Fruit fly (Drosophila melanogaster) whole organism, embryonic: ENCODE data around the gene CG43064.

Experiments used
- Atf3 ChIP-seq: fragments of 200-800 bp; sonication (Bioruptor generic); optimal IDR thresholded peaks from 3 replicates; lab custom pipeline; 2016; ENCODE audit warnings: missing biosample characterization, missing genetic modification characterization
- Atf6 ChIP-seq: fragments of 200-800 bp; sonication (Bioruptor generic); IDR thresholded peaks from 2 replicates; pipeline ENCODE4 v1.3.6; 2022; ENCODE audit warnings: missing biosample characterization, missing genetic modification characterization
- Bteb2 ChIP-seq: fragments of 200-800 bp; sonication (Bioruptor generic); optimal IDR thresholded peaks from 2 replicates; lab custom pipeline; 2016; ENCODE audit warnings: missing biosample characterization, missing genetic modification characterization
- Xbp1 ChIP-seq: fragments of 200-800 bp; sonication (Bioruptor generic); optimal IDR thresholded peaks from 3 replicates; lab custom pipeline; 2016; ENCODE audit warnings: missing biosample characterization, mild to moderate bottlenecking, missing genetic modification characterization
- stwl ChIP-seq: fragments of 200-800 bp; sonication (Bioruptor generic); optimal IDR thresholded peaks from 3 replicates; lab custom pipeline; 2018; ENCODE audit warnings: missing biosample characterization, mild to moderate bottlenecking, missing genetic modification characterization, moderate library complexity

DNA sequence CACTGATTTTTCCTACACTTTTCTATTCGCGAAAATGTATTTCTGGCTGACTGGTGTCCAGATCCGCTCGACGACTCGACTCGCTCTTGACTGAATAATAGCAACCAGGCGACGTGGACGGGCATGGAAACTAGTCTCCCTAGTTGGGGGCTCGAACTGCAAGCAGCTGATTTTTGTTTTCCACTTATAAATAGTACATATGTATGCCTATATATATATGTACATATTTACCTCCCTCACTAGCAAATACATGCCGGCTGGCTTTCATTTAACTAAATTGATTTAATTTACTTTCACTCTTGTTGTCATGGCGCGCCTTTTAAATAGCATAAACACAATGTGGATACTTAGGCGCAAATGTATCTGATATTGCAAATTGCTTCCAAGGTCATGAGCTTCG, 35.8 kb downstream of the CG43064 start, which contains the start of gene Gcat:
- no peak for TF ChIP-seq Atf3 (GFP tag; lab: Kevin White, UChicago)
- no peak for TF ChIP-seq Bteb2
- no peak for TF ChIP-seq stwl (tag; lab: Kevin White, UChicago)
- no peak for TF ChIP-seq Xbp1 (GFP tag; lab: Kevin White, UChicago)
- TF ChIP-seq Atf6 (GFP tag; lab: Robert Waterston, UW), result no peak
